Worm (Caenorhabditis elegans): ENCODE measurements around the gene Y39G8B.13.

ce11 chrII:13933534-13933933 lies 49.3 kb downstream of the Y39G8B.13 start:
- TF ChIP-seq W03F9.2 (tag; optimal IDR thresholded peaks at IDR 0.05) (no peak), him-1 (tag; optimal IDR thresholded peaks at IDR 0.05) (no peak)
